Fruit fly (Drosophila melanogaster): ENCODE measurements around the gene capt.
A peak's percentile ranks its signal among the peaks of the same experiment; 100 is the strongest.

The capt gene

DNA sequence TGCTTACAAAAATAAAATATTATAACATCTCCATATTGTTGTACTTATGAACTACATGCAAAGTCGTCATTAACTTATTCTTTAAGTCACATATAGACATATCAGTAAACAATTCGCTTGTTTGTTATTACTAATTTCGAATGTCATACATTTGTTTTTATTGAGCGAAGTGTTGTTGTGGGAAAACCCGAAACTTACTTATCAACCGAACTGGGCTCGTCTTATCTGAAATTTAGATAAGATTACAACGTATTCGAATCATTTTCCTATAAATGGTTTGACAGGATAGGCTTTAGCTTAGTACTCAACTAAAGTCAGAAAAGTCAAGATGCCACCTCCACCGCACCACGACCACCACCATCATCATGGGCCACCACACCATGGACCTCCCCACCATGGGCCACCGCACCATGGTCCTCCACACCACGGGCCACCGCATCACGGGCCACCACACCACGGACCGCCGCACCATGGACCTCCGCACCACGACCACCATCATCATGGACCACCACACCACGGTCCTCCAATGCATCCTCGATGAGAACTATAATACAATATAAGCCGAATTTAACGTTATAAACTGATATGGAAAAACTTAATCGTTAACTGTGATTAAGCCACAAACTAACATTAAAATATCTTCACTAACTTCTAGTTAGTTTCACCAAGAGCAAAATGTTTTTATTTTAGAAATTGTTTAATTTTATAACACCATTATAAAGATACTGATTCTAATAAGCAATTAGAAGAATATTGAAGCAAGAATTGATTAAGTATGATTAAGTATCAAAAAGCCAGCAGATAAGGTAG is 42.1 kb upstream of the capt start, which contains the start of the genes CG43349 and CG5011 (continued):
- TF ChIP-seq CG6791 (GFP tag; IDR thresholded peaks at IDR 0.05; ENCODE audit: partially characterized antibody) (no peak), chm (GFP tag; IDR thresholded peaks at IDR 0.05) (no peak), CG6175 (GFP tag; IDR thresholded peaks at IDR 0.05) (no peak), CG32532 (GFP tag; IDR thresholded peaks at IDR 0.05) (peak; percentile 17; the same call in 1 of the 2 replicates), run (tag; optimal IDR thresholded peaks at IDR 0.05) (no peak), CG11560 (tag; IDR thresholded peaks at IDR 0.05) (no peak), CG8478 (optimal IDR thresholded peaks at IDR 0.05) (no peak), CG30431 (GFP tag; optimal IDR thresholded peaks at IDR 0.05) (no peak), CG4360 (GFP tag; IDR thresholded peaks at IDR 0.05) (no peak), yki (optimal IDR thresholded peaks at IDR 0.05) (no peak), aop (GFP tag; IDR thresholded peaks at IDR 0.05) (no peak), CG10462 (GFP tag; optimal IDR thresholded peaks at IDR 0.05) (no peak), CG10267 (tag; optimal IDR thresholded peaks at IDR 0.05) (no peak), Poxn (GFP tag; IDR thresholded peaks at IDR 0.05) (no peak), CG2678 (tag; optimal IDR thresholded peaks at IDR 0.05) (no peak), slbo (GFP tag; IDR thresholded peaks at IDR 0.05) (0 out of 2 replicates have a peak, but pooled peaks have one; percentile 19), CG2202 (tag; optimal IDR thresholded peaks at IDR 0.05) (no peak), Oli (tag; optimal IDR thresholded peaks at IDR 0.05) (no peak), Med (GFP tag) (peak; percentile 57), Opbp (GFP tag; IDR thresholded peaks at IDR 0.05; ENCODE audit: partially characterized antibody) (no peak), CG14441 (GFP tag; IDR thresholded peaks at IDR 0.05) (no peak), Dbx (GFP tag; IDR thresholded peaks at IDR 0.05) (peak; percentile 6; the same call in 1 of the 3 replicates), ash1 (GFP tag; optimal IDR thresholded peaks at IDR 0.05) (no peak), cg (GFP tag; optimal IDR thresholded peaks at IDR 0.05) (no peak), sima (GFP tag; optimal IDR thresholded peaks at IDR 0.05) (no peak), CG14667 (GFP tag; IDR thresholded peaks at IDR 0.05) (no peak), CG15073 (GFP tag; optimal IDR thresholded peaks at IDR 0.05) (no peak), HLH54F (GFP tag; optimal IDR thresholded peaks at IDR 0.05) (no peak), CG31365 (tag; optimal IDR thresholded peaks at IDR 0.05) (no peak), schlank (tag; optimal IDR thresholded peaks at IDR 0.05) (no peak), lab (GFP tag; optimal IDR thresholded peaks at IDR 0.05) (peak; percentile 27), org-1 (GFP tag; optimal IDR thresholded peaks at IDR 0.05) (no peak), Dek (tag; optimal IDR thresholded peaks at IDR 0.05) (no peak), CG32772 (GFP tag; IDR thresholded peaks at IDR 0.05) (no peak), Meics (GFP tag; optimal IDR thresholded peaks at IDR 0.05) (no peak), exex (tag; optimal IDR thresholded peaks at IDR 0.05) (peak; percentile 54), az2 (GFP tag; optimal IDR thresholded peaks at IDR 0.05) (no peak)

DNA sequence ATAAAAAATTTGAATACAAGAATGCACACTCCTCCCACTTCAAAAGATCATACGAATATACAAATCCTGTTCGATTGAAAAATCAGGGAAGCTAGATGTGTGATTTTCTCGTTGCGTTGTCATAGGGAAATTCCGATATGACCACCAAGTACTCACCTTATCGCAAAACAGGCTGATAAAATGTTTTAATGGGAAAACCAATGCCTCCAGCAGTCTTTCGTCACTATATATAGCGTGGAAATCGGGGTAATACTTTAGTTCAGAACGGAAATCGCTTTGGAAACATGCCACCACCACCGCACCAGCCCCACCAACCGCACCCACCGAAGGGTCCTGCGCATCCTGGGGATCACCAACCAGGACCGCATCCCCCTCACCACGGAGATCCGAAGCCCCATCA is 41.1 kb upstream of the capt start, which contains the start of the genes CG5139 and CG43348:
CG5139 (minus strand) TSS at position 101 of the 400 bp plus-strand sequence.
CG43348 (plus strand) TSS at position 247 of the 400 bp plus-strand sequence.
- TF ChIP-seq sug (tag; optimal IDR thresholded peaks at IDR 0.05) (peak; percentile 15), Abd-B (GFP tag; optimal IDR thresholded peaks at IDR 0.05) (no peak), Hr39 (optimal IDR thresholded peaks at IDR 0.05) (peak; percentile 35)
